Worm (Caenorhabditis elegans): ENCODE data around the gene rpl-29.

Gene rpl-29

ce11 chrIV:13902774-13903173, 20.7 kb downstream of the rpl-29 start, which contains the start of gene Y37A1A.3:
Gene Y37A1A.3 (minus strand): TSS chrIV:13902874.
- TF ChIP-seq nhr-85 (tag), result peak; percentile 52
- no peak for TF ChIP-seq ceh-63 (GFP tag; optimal IDR thresholded peaks at IDR 0.05)
- peak; percentile 15 for TF ChIP-seq blmp-1 (tag; optimal IDR thresholded peaks at IDR 0.05)

- TF ChIP-seq dsc-1 (tag; optimal IDR thresholded peaks at IDR 0.05) (no peak), fkh-10 (GFP tag; optimal IDR thresholded peaks at IDR 0.05) (no peak), isw-1 (GFP tag; IDR thresholded peaks at IDR 0.05) (no peak), nhr-85 (tag) (no peak), C04F5.9 (tag; optimal IDR thresholded peaks at IDR 0.05) (no peak), unc-86 (tag; optimal IDR thresholded peaks at IDR 0.05) (no peak), lin-39 (tag; optimal IDR thresholded peaks at IDR 0.05) (no peak), nhr-11 (tag; optimal IDR thresholded peaks at IDR 0.05) (no peak), aly-2 (tag; optimal IDR thresholded peaks at IDR 0.05) (no peak), fkh-8 (tag; optimal IDR thresholded peaks at IDR 0.05) (no peak), egl-27 (tag; optimal IDR thresholded peaks at IDR 0.05) (no peak), jun-1 (tag; optimal IDR thresholded peaks at IDR 0.05) (no peak), vab-15 (tag; optimal IDR thresholded peaks at IDR 0.05) (no peak), nhr-76 (tag; optimal IDR thresholded peaks at IDR 0.05) (no peak)
Measured at ce11 chrIV:13906369-13906768, 24.3 kb downstream of the rpl-29 start.

DNA sequence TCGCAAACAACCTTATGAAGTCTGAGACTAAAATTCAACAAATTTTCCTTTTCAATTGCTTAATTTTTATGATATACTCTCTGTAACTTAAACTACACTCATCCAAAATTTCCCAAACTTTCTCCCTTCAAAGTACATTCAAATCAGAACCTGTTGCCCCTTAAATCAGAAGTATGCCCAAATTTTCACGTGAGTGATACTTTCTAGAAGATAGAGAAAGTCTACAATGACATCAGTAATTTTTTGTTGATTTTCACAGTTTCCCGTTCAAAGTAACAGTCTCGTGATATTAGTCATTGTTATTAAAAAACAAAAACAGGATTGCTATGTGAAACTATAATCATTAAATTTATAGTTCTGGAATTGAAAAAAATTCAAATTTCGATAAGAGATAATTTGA, 28.9 kb downstream of the rpl-29 start:
- TF ChIP-seq elt-3 (tag; optimal IDR thresholded peaks at IDR 0.05) (peak in 4 of 6 experiments; percentile 20 to 94 (median 56)), hlh-4 (tag; optimal IDR thresholded peaks at IDR 0.05) (no peak), aha-1 (tag; optimal IDR thresholded peaks at IDR 0.05) (no peak), elt-2 (tag; optimal IDR thresholded peaks at IDR 0.05) (no peak), tbx-2 (tag; optimal IDR thresholded peaks at IDR 0.05) (peak; percentile 72), sptf-1 (tag; optimal IDR thresholded peaks at IDR 0.05) (no peak), snpc-4 (tag; optimal IDR thresholded peaks at IDR 0.05) (no peak), lsy-2 (tag; optimal IDR thresholded peaks at IDR 0.05) (no peak), mdl-1 (tag; optimal IDR thresholded peaks at IDR 0.05) (no peak), swsn-7 (tag; optimal IDR thresholded peaks at IDR 0.05) (no peak), lir-3 (tag; optimal IDR thresholded peaks at IDR 0.05; ENCODE audit: poor library complexity) (no peak), skn-1 (tag; optimal IDR thresholded peaks at IDR 0.05) (peak; percentile 7), snu-23 (GFP tag; optimal IDR thresholded peaks at IDR 0.05) (peak; percentile 72), nhr-85 (tag) (peak; percentile 92), blmp-1 (tag; optimal IDR thresholded peaks at IDR 0.05) (peak; percentile 77), egl-13 (tag; optimal IDR thresholded peaks at IDR 0.05) (no peak), fos-1 (tag; optimal IDR thresholded peaks at IDR 0.05) (no peak), nhr-71 (tag; optimal IDR thresholded peaks at IDR 0.05) (peak; percentile 78), dpl-1 (GFP tag; optimal IDR thresholded peaks at IDR 0.05) (peak in 1 of 3 experiments; percentile 8), nhr-47 (tag; optimal IDR thresholded peaks at IDR 0.05) (no peak), mep-1 (tag; optimal IDR thresholded peaks at IDR 0.05) (no peak), nhr-19 (GFP tag; conservative IDR thresholded peaks at IDR 0.05) (peak; percentile 87), ama-1 (optimal IDR thresholded peaks at IDR 0.05) (no peak), isw-1 (GFP tag; IDR thresholded peaks at IDR 0.05) (no peak), mef-2 (tag; optimal IDR thresholded peaks at IDR 0.05) (no peak), efl-1 (optimal IDR thresholded peaks at IDR 0.05) (no peak), efl-1 (GFP tag; optimal IDR thresholded peaks at IDR 0.05 in 1 of 2) (peak in 1 of 2 experiments; percentile 52), sox-4 (tag; optimal IDR thresholded peaks at IDR 0.05) (no peak), ceh-82 (tag; optimal IDR thresholded peaks at IDR 0.05) (no peak), nhr-90 (tag; optimal IDR thresholded peaks at IDR 0.05; ENCODE audit: poor library complexity) (peak; percentile 68), jun-1 (tag; optimal IDR thresholded peaks at IDR 0.05) (no peak), zag-1 (tag; optimal IDR thresholded peaks at IDR 0.05) (no peak), lin-35 (GFP tag; optimal IDR thresholded peaks at IDR 0.05) (peak in 1 of 2 experiments; percentile 58), nhr-20 (tag; optimal IDR thresholded peaks at IDR 0.05) (peak; percentile 92), grh-1 (GFP tag; IDR thresholded peaks at IDR 0.05) (peak; percentile 67), irx-1 (tag; optimal IDR thresholded peaks at IDR 0.05) (no peak), rnt-1 (tag; optimal IDR thresholded peaks at IDR 0.05) (no peak)
